Fruit fly (Drosophila melanogaster) whole organism, embryonic: Measurements from ENCODE around the gene eIF2alpha.

ENCODE experiments used
- Adf1 ChIP-seq: fragments of 200-800 bp; sonication (Bioruptor generic); IDR thresholded peaks from 2 replicates; pipeline ENCODE4 v1.3.6; 2022; ENCODE audit warnings: missing biosample characterization, missing genetic modification characterization
- Atf-2 ChIP-seq: fragments of 200-800 bp; sonication (Bioruptor generic); optimal IDR thresholded peaks from 2 replicates; lab custom pipeline; 2016; ENCODE audit warnings: missing biosample characterization, missing genetic modification characterization
- Bgb ChIP-seq: fragments of 200-800 bp; sonication (Bioruptor generic); IDR thresholded peaks from 2 replicates; pipeline ENCODE4 v1.3.6; 2022; ENCODE audit warnings: missing biosample characterization, missing genetic modification characterization; ENCODE audit not compliant: partially characterized antibody
- CG11695 ChIP-seq: fragments of 200-800 bp; sonication (Bioruptor generic); IDR thresholded peaks from 3 replicates; pipeline ENCODE4 v1.3.6; 2022; ENCODE audit warnings: missing biosample characterization, missing genetic modification characterization
- CG12769 ChIP-seq: fragments of 200-800 bp; sonication (Bioruptor generic); optimal IDR thresholded peaks from 2 replicates; lab custom pipeline; 2019; ENCODE audit warnings: missing biosample characterization, mild to moderate bottlenecking, missing genetic modification characterization, moderate library complexity
- CG13287 ChIP-seq: fragments of 200-800 bp; sonication (Bioruptor generic); IDR thresholded peaks from 2 replicates; pipeline ENCODE4 v1.3.6; 2022; ENCODE audit warnings: missing biosample characterization, missing genetic modification characterization; ENCODE audit not compliant: partially characterized antibody
- CG16779 ChIP-seq: fragments of 200-800 bp; sonication (Bioruptor generic); IDR thresholded peaks from 2 replicates; pipeline ENCODE4 v1.3.6; 2022; ENCODE audit warnings: missing biosample characterization, missing genetic modification characterization
- CG16863 ChIP-seq: fragments of 200-800 bp; sonication (Bioruptor generic); optimal IDR thresholded peaks from 3 replicates; lab custom pipeline; 2016; ENCODE audit warnings: missing biosample characterization, missing genetic modification characterization
- CG17612 ChIP-seq: fragments of 200-800 bp; sonication (Bioruptor generic); IDR thresholded peaks from 2 replicates; pipeline ENCODE4 v1.3.6; 2022; ENCODE audit warnings: missing biosample characterization, missing genetic modification characterization
- CG18476 ChIP-seq: fragments of 200-800 bp; sonication (Bioruptor generic); optimal IDR thresholded peaks from 2 replicates; lab custom pipeline; 2016; ENCODE audit warnings: missing biosample characterization, mild to moderate bottlenecking, missing genetic modification characterization
- CG32772 ChIP-seq: fragments of 200-800 bp; sonication (Bioruptor generic); IDR thresholded peaks from 2 replicates; pipeline ENCODE4 v1.3.6; 2022; ENCODE audit warnings: missing biosample characterization, missing genetic modification characterization
- CG4424 ChIP-seq: fragments of 200-800 bp; sonication (Bioruptor generic); optimal IDR thresholded peaks from 3 replicates; lab custom pipeline; 2016; ENCODE audit warnings: missing biosample characterization, missing genetic modification characterization
- CG4707 ChIP-seq: fragments of 200-800 bp; sonication (Bioruptor generic); optimal IDR thresholded peaks from 2 replicates; lab custom pipeline; 2018; ENCODE audit warnings: missing biosample characterization, mild to moderate bottlenecking, missing genetic modification characterization, moderate library complexity
- CG8290 ChIP-seq, 3 experiments: fragments of 200-800 bp; sonication (Bioruptor generic); optimal IDR thresholded peaks; 2 replicates each; lab custom pipeline; 2016 to 2019; ENCODE audit warnings: missing biosample characterization in 3 of 3, missing genetic modification characterization in 3 of 3, mild to moderate bottlenecking in 2 of 3, moderate library complexity in 1 of 3
- CG9797 ChIP-seq: fragments of 200-800 bp; sonication (Bioruptor generic); optimal IDR thresholded peaks from 3 replicates; lab custom pipeline; 2018; ENCODE audit warnings: missing biosample characterization, mild to moderate bottlenecking, missing genetic modification characterization
- CoRest ChIP-seq: fragments of 200-800 bp; sonication (Bioruptor generic); optimal IDR thresholded peaks from 3 replicates; lab custom pipeline; 2018; ENCODE audit warnings: missing biosample characterization, mild to moderate bottlenecking, missing genetic modification characterization, moderate library complexity
- Doc3 ChIP-seq: fragments of 200-800 bp; sonication (Bioruptor generic); IDR thresholded peaks from 3 replicates; pipeline ENCODE4 v1.3.6; 2022; ENCODE audit warnings: missing biosample characterization, missing genetic modification characterization; ENCODE audit not compliant: partially characterized antibody
- H15 ChIP-seq: fragments of 200-800 bp; sonication (Bioruptor generic); IDR thresholded peaks from 3 replicates; pipeline ENCODE4 v1.3.6; 2022; ENCODE audit warnings: missing biosample characterization, missing genetic modification characterization
- HHEX ChIP-seq: fragments of 200-800 bp; sonication (Bioruptor generic); optimal IDR thresholded peaks from 3 replicates; lab custom pipeline; 2017; ENCODE audit warnings: missing biosample characterization, mild to moderate bottlenecking, missing genetic modification characterization, missing genetic modification reagents
- Hsf ChIP-seq: fragments of 200-800 bp; sonication (Bioruptor generic); optimal IDR thresholded peaks from 3 replicates; lab custom pipeline; 2016; ENCODE audit warnings: missing biosample characterization, missing genetic modification characterization
- Jarid2 ChIP-seq: fragments of 200-800 bp; sonication (Bioruptor generic); optimal IDR thresholded peaks from 3 replicates; lab custom pipeline; 2017; ENCODE audit warnings: mild to moderate bottlenecking, missing biosample characterization, missing genetic modification reagents, missing genetic modification characterization
- MBD-R2 ChIP-seq: fragments of 200-800 bp; sonication (Bioruptor generic); IDR thresholded peaks from 2 replicates; pipeline ENCODE4 v1.3.6; 2022; ENCODE audit warnings: missing biosample characterization, missing genetic modification characterization
- abd-A ChIP-seq: fragments of 200-800 bp; sonication (Bioruptor generic); optimal IDR thresholded peaks from 3 replicates; lab custom pipeline; 2019; ENCODE audit warnings: missing biosample characterization, mild to moderate bottlenecking, missing genetic modification characterization, moderate library complexity
- bbx ChIP-seq: fragments of 200-800 bp; sonication (Bioruptor generic); IDR thresholded peaks from 2 replicates; pipeline ENCODE4 v1.3.6; 2022; ENCODE audit warnings: missing biosample characterization, missing genetic modification characterization; ENCODE audit not compliant: partially characterized antibody
- cato ChIP-seq: fragments of 200-800 bp; sonication (Bioruptor generic); optimal IDR thresholded peaks from 2 replicates; lab custom pipeline; 2016; ENCODE audit warnings: missing biosample characterization, missing genetic modification characterization, borderline replicate concordance
- ci ChIP-seq: fragments of 200-800 bp; sonication (Bioruptor generic); IDR thresholded peaks from 3 replicates; pipeline ENCODE4 v1.3.6; 2022; ENCODE audit warnings: missing biosample characterization, missing genetic modification characterization
- cwo ChIP-seq: fragments of 200-800 bp; sonication (Bioruptor generic); optimal IDR thresholded peaks from 3 replicates; lab custom pipeline; 2017; ENCODE audit warnings: missing biosample characterization, missing genetic modification characterization, mild to moderate bottlenecking, moderate library complexity, missing genetic modification reagents
- ems ChIP-seq: fragments of 200-800 bp; sonication (Bioruptor generic); optimal IDR thresholded peaks from 3 replicates; lab custom pipeline; 2016; ENCODE audit warnings: missing biosample characterization, missing genetic modification characterization
- en ChIP-seq: fragments of 200-800 bp; sonication (Bioruptor generic); optimal IDR thresholded peaks from 2 replicates; lab custom pipeline; 2016; ENCODE audit warnings: missing biosample characterization, missing genetic modification characterization
- fd96Cb ChIP-seq: fragments of 200-800 bp; sonication (Bioruptor generic); optimal IDR thresholded peaks from 2 replicates; lab custom pipeline; 2018; ENCODE audit warnings: missing biosample characterization, mild to moderate bottlenecking, missing genetic modification characterization, moderate library complexity
- gem ChIP-seq: fragments of 200-800 bp; sonication (Bioruptor generic); optimal IDR thresholded peaks from 2 replicates; lab custom pipeline; 2019; ENCODE audit warnings: missing biosample characterization, mild to moderate bottlenecking, missing genetic modification characterization, moderate library complexity
- gro ChIP-seq: fragments of 200-800 bp; sonication (Bioruptor generic); optimal IDR thresholded peaks from 2 replicates; lab custom pipeline; 2016; ENCODE audit warnings: missing biosample characterization, missing genetic modification characterization
- hth ChIP-seq: fragments of >200 bp; optimal IDR thresholded peaks from 2 replicates; lab custom pipeline; 2017; ENCODE audit warnings: inconsistent platforms
- lola ChIP-seq, 3 experiments: fragments of >200 bp in 2 of 3; fragments of 200-800 bp in 1 of 3; sonication (Bioruptor generic) in 1 of 3; optimal IDR thresholded peaks; 2 replicates each; lab custom pipeline; 2017 to 2019; ENCODE audit warnings: missing biosample characterization in 3 of 3, missing genetic modification characterization in 3 of 3, mild to moderate bottlenecking in 1 of 3, moderate library complexity in 1 of 3
- luna ChIP-seq: fragments of 200-800 bp; sonication (Bioruptor generic); optimal IDR thresholded peaks from 2 replicates; lab custom pipeline; 2016; ENCODE audit warnings: missing biosample characterization, missing genetic modification characterization
- mam ChIP-seq: fragments of 200-800 bp; sonication (Bioruptor generic); optimal IDR thresholded peaks from 3 replicates; lab custom pipeline; 2016; ENCODE audit warnings: missing biosample characterization, missing genetic modification characterization
- pho ChIP-seq: fragments of 200-800 bp; sonication (Bioruptor generic); optimal IDR thresholded peaks from 2 replicates; lab custom pipeline; 2016; ENCODE audit warnings: missing biosample characterization, missing genetic modification characterization
- pita ChIP-seq: fragments of 200-800 bp; sonication (Bioruptor generic); optimal IDR thresholded peaks from 2 replicates; lab custom pipeline; 2017; ENCODE audit warnings: missing biosample characterization, mild to moderate bottlenecking, missing genetic modification characterization
- prd ChIP-seq, 3 experiments: fragments of >200 bp in 2 of 3; fragments of 200-800 bp in 1 of 3; sonication (Bioruptor generic) in 1 of 3; optimal IDR thresholded peaks in 2 of 3; IDR thresholded peaks in 1 of 3; 2 replicates in 2 of 3; 3 replicates in 1 of 3; pipeline versions ENCODE4 v1.3.6 to Lab custom; 2017 to 2022; ENCODE audit warnings: missing biosample characterization in 1 of 3, missing genetic modification characterization in 1 of 3
- pros ChIP-seq: fragments of 200-800 bp; sonication (Bioruptor generic); optimal IDR thresholded peaks from 3 replicates; lab custom pipeline; 2019; ENCODE audit warnings: missing biosample characterization, mild to moderate bottlenecking, missing genetic modification characterization, moderate library complexity
- pum ChIP-seq: fragments of 200-800 bp; sonication (Bioruptor generic); optimal IDR thresholded peaks from 2 replicates; lab custom pipeline; 2016; ENCODE audit warnings: missing biosample characterization, missing genetic modification characterization
- ranshi ChIP-seq: fragments of 200-800 bp; sonication (Bioruptor generic); IDR thresholded peaks from 2 replicates; pipeline ENCODE4 v1.3.6; 2022; ENCODE audit warnings: missing biosample characterization, missing genetic modification characterization
- sens ChIP-seq: fragments of 200-800 bp; sonication (Bioruptor generic); peaks from one replicate; lab custom pipeline; 2016; ENCODE audit warnings: missing biosample characterization, missing genetic modification characterization
- sens-2 ChIP-seq: fragments of 200-800 bp; sonication (Bioruptor generic); IDR thresholded peaks from 2 replicates; pipeline ENCODE4 v1.3.6; 2022; ENCODE audit warnings: missing biosample characterization, missing genetic modification characterization
- seq ChIP-seq: fragments of 200-800 bp; sonication (Bioruptor generic); IDR thresholded peaks from 2 replicates; pipeline ENCODE4 v1.3.6; 2022; ENCODE audit warnings: missing biosample characterization, missing genetic modification characterization
- sug ChIP-seq: fragments of 200-800 bp; optimal IDR thresholded peaks from 2 replicates; lab custom pipeline; 2019; ENCODE audit warnings: missing biosample characterization, mild to moderate bottlenecking, missing genetic modification characterization, moderate library complexity
- tin ChIP-seq: fragments of 200-800 bp; sonication (Bioruptor generic); optimal IDR thresholded peaks from 3 replicates; lab custom pipeline; 2016; ENCODE audit warnings: missing biosample characterization, missing genetic modification characterization
- twi ChIP-seq: fragments of 200-800 bp; optimal IDR thresholded peaks from 2 replicates; lab custom pipeline; 2019; ENCODE audit warnings: missing biosample characterization, mild to moderate bottlenecking, missing genetic modification characterization, moderate library complexity
- tx ChIP-seq: fragments of 200-800 bp; sonication (Bioruptor generic); optimal IDR thresholded peaks from 2 replicates; lab custom pipeline; 2016; ENCODE audit warnings: missing biosample characterization, missing genetic modification characterization
- usp ChIP-seq: fragments of >200 bp; optimal IDR thresholded peaks from 2 replicates; lab custom pipeline; 2017; ENCODE audit warnings: missing biosample characterization, missing genetic modification characterization
- zen ChIP-seq: fragments of 200-800 bp; sonication (Bioruptor generic); optimal IDR thresholded peaks from 3 replicates; lab custom pipeline; 2018; ENCODE audit warnings: missing biosample characterization, mild to moderate bottlenecking, missing genetic modification characterization, moderate library complexity

Gene eIF2alpha

dm6 chrX:16446769-16447168, at the start of gene eIF2alpha (continued):
- TF ChIP-seq tin (GFP tag; lab: Kevin White, UChicago) (no peak), Atf-2 (no peak), sens-2 (GFP tag; lab: Robert Waterston, UW) (no peak), cato (GFP tag; lab: Kevin White, UChicago) (no peak), fd96Cb (tag; lab: Kevin White, UChicago) (no peak), tx (GFP tag; lab: Kevin White, UChicago) (no peak), ci (GFP tag; lab: Robert Waterston, UW) (no peak), prd (optimal IDR thresholded peaks at IDR 0.05; lab: Kevin White, UChicago) (no peak), prd (GFP tag; IDR thresholded peaks at IDR 0.05; lab: Robert Waterston, UW) (no peak), Hsf (GFP tag; lab: Kevin White, UChicago) (no peak), luna (GFP tag; lab: Kevin White, UChicago) (no peak), gem (tag; lab: Kevin White, UChicago) (no peak), CG4424 (GFP tag; lab: Kevin White, UChicago) (no peak), Jarid2 (GFP tag; lab: Kevin White, UChicago) (no peak), Adf1 (GFP tag; lab: Robert Waterston, UW) (peak; percentile 41), pita (GFP tag; lab: Kevin White, UChicago) (no peak), usp (no peak), cwo (GFP tag; lab: Kevin White, UChicago) (no peak), en (GFP tag; lab: Kevin White, UChicago) (no peak), ranshi (GFP tag; lab: Robert Waterston, UW) (no peak), MBD-R2 (peak; percentile 68), CG12769 (tag; lab: Kevin White, UChicago) (no peak), hth (lab: Kevin White, UChicago) (no peak), CG16779 (GFP tag; lab: Robert Waterston, UW) (no peak), CoRest (tag; lab: Kevin White, UChicago) (no peak), seq (GFP tag; lab: Robert Waterston, UW) (no peak), HHEX (GFP tag; lab: Kevin White, UChicago) (no peak), CG18476 (GFP tag; lab: Kevin White, UChicago) (no peak), CG4707 (GFP tag; lab: Kevin White, UChicago) (no peak), H15 (GFP tag; lab: Robert Waterston, UW) (no peak), twi (tag; lab: Kevin White, UChicago) (no peak), sug (tag; lab: Kevin White, UChicago) (no peak), pros (GFP tag; lab: Kevin White, UChicago) (no peak), Doc3 (GFP tag; lab: Robert Waterston, UW) (peak; percentile 46; the same call in 1 of the 3 replicates), bbx (GFP tag; lab: Robert Waterston, UW) (peak; percentile 86), Bgb (GFP tag; lab: Robert Waterston, UW) (peak; percentile 89), CG16863 (GFP tag; lab: Kevin White, UChicago) (no peak), zen (no peak), gro (GFP tag; lab: Kevin White, UChicago) (no peak), pum (GFP tag; lab: Kevin White, UChicago) (no peak), ems (no peak), pho (no peak), CG32772 (GFP tag; lab: Robert Waterston, UW) (no peak), CG17612 (GFP tag; lab: Robert Waterston, UW) (no peak), sens (no peak), CG11695 (GFP tag; lab: Robert Waterston, UW) (no peak), mam (GFP tag; lab: Kevin White, UChicago) (no peak), CG9797 (peak; percentile 85), CG8290 (GFP tag; optimal IDR thresholded peaks at IDR 0.05; lab: Kevin White, UChicago) (no peak), CG8290 (tag; optimal IDR thresholded peaks at IDR 0.05; lab: Kevin White, UChicago) (peak in 1 of 2 experiments; percentile 71), CG13287 (peak; percentile 85), abd-A (no peak), lola (GFP tag; optimal IDR thresholded peaks at IDR 0.05; lab: Kevin White, UChicago) (no peak)
